Worm (Caenorhabditis elegans) whole organism, L2 larva: ENCODE results near the gene dcaf-1.
A peak's percentile ranks its signal among the peaks of the same experiment; 100 is the strongest.

ENCODE experiments used
- C34F6.9 ChIP-seq: fragments of 150-350 bp; optimal IDR thresholded peaks from 2 replicates; lab custom pipeline; 2014; ENCODE audit warnings: missing biosample characterization, missing genetic modification characterization
- F13H6.1 ChIP-seq: sonication (generic microtip); optimal IDR thresholded peaks from 2 replicates; lab custom pipeline; 2016; ENCODE audit warnings: missing genetic modification characterization, missing compliant biosample characterization
- R02D3.7 ChIP-seq: fragments of 150-350 bp; optimal IDR thresholded peaks from 2 replicates; lab custom pipeline; 2014; ENCODE audit warnings: missing biosample characterization, missing genetic modification characterization
- Y55F3AM.14 ChIP-seq: fragments of 200-800 bp; sonication (Bioruptor generic); optimal IDR thresholded peaks from 2 replicates; lab custom pipeline; 2018; ENCODE audit warnings: mild to moderate bottlenecking, missing genetic modification characterization, missing compliant biosample characterization
- ZK546.5 ChIP-seq: sonication (generic microtip); optimal IDR thresholded peaks from 2 replicates; lab custom pipeline; 2017; ENCODE audit warnings: missing biosample characterization, missing genetic modification characterization
- ama-1 ChIP-seq: fragments of 150-350 bp; optimal IDR thresholded peaks from 2 replicates; lab custom pipeline; 2018; ENCODE audit warnings: inconsistent platforms
- blmp-1 ChIP-seq: sonication (generic microtip); optimal IDR thresholded peaks from 2 replicates; lab custom pipeline; 2017; ENCODE audit warnings: missing genetic modification characterization, mild to moderate bottlenecking, missing compliant biosample characterization, antibody characterized with exemption, moderate library complexity; ENCODE audit not compliant: insufficient read depth
- ceh-16 ChIP-seq: fragments of 150-350 bp; optimal IDR thresholded peaks from 2 replicates; lab custom pipeline; 2014; ENCODE audit warnings: missing biosample characterization, missing genetic modification characterization
- ceh-82 ChIP-seq: fragments of 150-350 bp; optimal IDR thresholded peaks from 2 replicates; lab custom pipeline; 2014; ENCODE audit warnings: missing biosample characterization, missing genetic modification characterization
- crh-2 ChIP-seq: sonication (generic microtip); optimal IDR thresholded peaks from 2 replicates; lab custom pipeline; 2017; ENCODE audit warnings: missing biosample characterization, missing genetic modification characterization
- dmd-4 ChIP-seq: sonication (generic microtip); optimal IDR thresholded peaks from 2 replicates; lab custom pipeline; 2017; ENCODE audit warnings: missing biosample characterization, missing genetic modification characterization
- egl-27 ChIP-seq: sonication (generic microtip); optimal IDR thresholded peaks from 3 replicates; lab custom pipeline; 2017; ENCODE audit warnings: missing biosample characterization, missing genetic modification reagents, missing genetic modification characterization
- elt-3 ChIP-seq: sonication (generic microtip); optimal IDR thresholded peaks from 2 replicates; lab custom pipeline; 2017; ENCODE audit warnings: missing biosample characterization, missing genetic modification characterization
- fos-1 ChIP-seq: fragments of 150-350 bp; optimal IDR thresholded peaks from 2 replicates; lab custom pipeline; 2014; ENCODE audit warnings: missing biosample characterization, missing genetic modification characterization
- gmeb-1 ChIP-seq: fragments of 150-350 bp; optimal IDR thresholded peaks from 2 replicates; lab custom pipeline; 2014; ENCODE audit warnings: missing biosample characterization, missing genetic modification characterization
- lin-11 ChIP-seq: fragments of 150-350 bp; sonication (generic microtip); optimal IDR thresholded peaks from 2 replicates; lab custom pipeline; 2014; ENCODE audit warnings: missing biosample characterization, missing genetic modification characterization, inconsistent platforms, mixed read lengths
- lin-13 ChIP-seq: fragments of 150-350 bp; optimal IDR thresholded peaks from 2 replicates; lab custom pipeline; 2014; ENCODE audit warnings: missing biosample characterization, missing genetic modification reagents, missing genetic modification characterization
- lsy-2 ChIP-seq, 2 experiments: fragments of 150-350 bp in 1 of 2; sonication (generic microtip) in 1 of 2; optimal IDR thresholded peaks; 2 replicates each; lab custom pipeline; 2014 to 2017; ENCODE audit warnings: missing biosample characterization in 2 of 2, missing genetic modification characterization in 2 of 2
- mab-5 ChIP-seq: fragments of 150-350 bp; optimal IDR thresholded peaks from 2 replicates; lab custom pipeline; 2014; ENCODE audit warnings: missing biosample characterization, missing genetic modification characterization
- mdl-1 ChIP-seq, 2 experiments: fragments of 150-350 bp in 1 of 2; sonication (generic microtip) in 1 of 2; optimal IDR thresholded peaks; 2 replicates each; lab custom pipeline; 2017; ENCODE audit warnings: missing biosample characterization in 2 of 2, missing genetic modification characterization in 2 of 2
- nhr-10 ChIP-seq: sonication (generic microtip); optimal IDR thresholded peaks from 2 replicates; lab custom pipeline; 2017; ENCODE audit warnings: missing biosample characterization, missing genetic modification characterization
- nhr-11 ChIP-seq: fragments of 150-350 bp; optimal IDR thresholded peaks from 2 replicates; lab custom pipeline; 2014; ENCODE audit warnings: missing biosample characterization, missing genetic modification characterization
- nhr-12 ChIP-seq: fragments of 150-350 bp; optimal IDR thresholded peaks from 2 replicates; lab custom pipeline; 2014; ENCODE audit warnings: missing biosample characterization, missing genetic modification characterization
- nhr-129 ChIP-seq: fragments of 150-350 bp; optimal IDR thresholded peaks from 2 replicates; lab custom pipeline; 2014; ENCODE audit warnings: missing biosample characterization, missing genetic modification characterization
- nhr-237 ChIP-seq: fragments of 150-350 bp; optimal IDR thresholded peaks from 2 replicates; lab custom pipeline; 2014; ENCODE audit warnings: missing biosample characterization, missing genetic modification characterization
- nhr-25 ChIP-seq: fragments of 150-350 bp; sonication (generic microtip); optimal IDR thresholded peaks from 3 replicates; lab custom pipeline; 2014; ENCODE audit warnings: missing biosample characterization, missing genetic modification characterization
- nhr-77 ChIP-seq: fragments of 150-350 bp; optimal IDR thresholded peaks from 2 replicates; lab custom pipeline; 2014; ENCODE audit warnings: missing biosample characterization, missing genetic modification characterization
- sem-4 ChIP-seq: fragments of 150-350 bp; optimal IDR thresholded peaks from 2 replicates; lab custom pipeline; 2014; ENCODE audit warnings: missing biosample characterization, missing genetic modification reagents, missing genetic modification characterization
- skn-1 ChIP-seq: sonication (generic microtip); optimal IDR thresholded peaks from 2 replicates; lab custom pipeline; 2017; ENCODE audit warnings: missing biosample characterization, missing genetic modification characterization
- sma-3 ChIP-seq: sonication (generic microtip); optimal IDR thresholded peaks from 2 replicates; lab custom pipeline; 2016; ENCODE audit warnings: missing genetic modification reagents, missing genetic modification characterization, missing compliant biosample characterization
- sma-9 ChIP-seq, 2 experiments: fragments of 150-350 bp in 1 of 2; sonication (generic microtip) in 1 of 2; optimal IDR thresholded peaks; 2 replicates each; lab custom pipeline; 2014 to 2016; ENCODE audit warnings: missing genetic modification characterization in 2 of 2, mild to moderate bottlenecking in 1 of 2, missing biosample characterization in 1 of 2, missing compliant biosample characterization in 1 of 2, missing genetic modification reagents in 1 of 2, moderate library complexity in 1 of 2
- unc-55 ChIP-seq: fragments of 150-350 bp; sonication (generic microtip); optimal IDR thresholded peaks from 3 replicates; lab custom pipeline; 2014; ENCODE audit warnings: missing biosample characterization, missing genetic modification reagents, missing genetic modification characterization
- unc-62 ChIP-seq: fragments of 150-350 bp; optimal IDR thresholded peaks from 2 replicates; lab custom pipeline; 2014; ENCODE audit warnings: missing biosample characterization, missing genetic modification reagents, missing genetic modification characterization
- ztf-1 ChIP-seq: fragments of 200-800 bp; sonication (Bioruptor generic); conservative IDR thresholded peaks from 2 replicates; pipeline ENCODE4 v1.3.6; 2022; ENCODE audit warnings: missing genetic modification characterization, missing compliant biosample characterization

Gene dcaf-1

DNA sequence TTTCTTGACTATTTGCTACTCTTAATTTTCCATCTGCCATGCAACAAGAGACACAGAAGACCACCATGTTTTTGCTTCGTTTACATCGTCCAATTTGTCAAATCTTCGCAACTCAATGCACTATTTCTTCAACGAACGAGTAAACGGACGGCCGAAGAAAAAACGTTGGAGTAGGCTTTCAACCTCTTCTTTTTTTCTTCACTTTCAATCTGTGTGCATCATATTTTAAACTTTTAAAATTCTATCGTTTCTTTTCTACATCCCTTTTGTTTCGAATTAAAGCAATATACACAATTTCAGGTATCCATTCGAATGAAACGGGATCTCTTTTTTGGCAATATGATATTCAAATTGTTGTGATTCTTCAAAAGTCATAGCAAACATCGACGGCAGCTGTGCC, 48.8 kb downstream of the dcaf-1 start, which contains the start of gene acc-1:
acc-1 (plus strand) TSS at position 301 of the 400 bp plus-strand sequence.
- TF ChIP-seq mdl-1 (tag; optimal IDR thresholded peaks at IDR 0.05; lab: Kevin White, UChicago) (no peak), sem-4 (tag; lab: Kevin White, UChicago) (no peak), nhr-237 (tag; lab: Kevin White, UChicago) (no peak), ztf-1 (GFP tag; lab: Robert Waterston, UW) (no peak), C34F6.9 (no peak), lsy-2 (tag; optimal IDR thresholded peaks at IDR 0.05; lab: Kevin White, UChicago) (no peak), fos-1 (no peak), nhr-25 (tag; lab: Kevin White, UChicago) (no peak), crh-2 (no peak), ceh-82 (tag; lab: Kevin White, UChicago) (no peak), lin-11 (no peak), skn-1 (tag; lab: Kevin White, UChicago) (no peak), blmp-1 (tag; lab: Kevin White, UChicago) (no peak), unc-62 (GFP tag; lab: Kevin White, UChicago) (no peak), unc-55 (GFP tag; lab: Kevin White, UChicago) (no peak), nhr-129 (tag; lab: Kevin White, UChicago) (no peak), nhr-12 (tag; lab: Kevin White, UChicago) (no peak)

DNA sequence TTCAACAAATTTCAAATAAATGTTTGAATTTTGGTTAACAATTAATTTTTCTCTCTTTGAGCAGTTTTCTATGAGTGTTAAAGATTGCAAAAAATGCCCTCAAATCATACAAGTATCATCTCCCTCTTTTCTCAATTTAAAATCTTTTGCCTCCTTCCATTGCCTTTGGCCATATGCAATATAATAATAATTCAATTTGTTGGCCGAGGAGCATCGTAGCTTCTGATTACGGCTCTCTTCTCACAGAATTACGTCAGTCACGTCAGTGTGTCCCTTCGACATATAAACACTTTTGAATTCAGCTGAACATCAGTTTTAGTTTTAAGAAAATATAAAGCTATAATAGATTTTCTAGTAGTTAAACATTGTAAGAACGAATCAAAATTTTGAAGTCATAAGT, 51.0 kb downstream of the dcaf-1 start:
- TF ChIP-seq skn-1 (tag; lab: Kevin White, UChicago) (no peak), sem-4 (tag; lab: Kevin White, UChicago) (no peak), ama-1 (lab: Kevin White, UChicago) (no peak), dmd-4 (tag; lab: Kevin White, UChicago) (no peak), gmeb-1 (tag; lab: Kevin White, UChicago) (no peak), C34F6.9 (no peak), mab-5 (tag; lab: Kevin White, UChicago) (no peak)

DNA sequence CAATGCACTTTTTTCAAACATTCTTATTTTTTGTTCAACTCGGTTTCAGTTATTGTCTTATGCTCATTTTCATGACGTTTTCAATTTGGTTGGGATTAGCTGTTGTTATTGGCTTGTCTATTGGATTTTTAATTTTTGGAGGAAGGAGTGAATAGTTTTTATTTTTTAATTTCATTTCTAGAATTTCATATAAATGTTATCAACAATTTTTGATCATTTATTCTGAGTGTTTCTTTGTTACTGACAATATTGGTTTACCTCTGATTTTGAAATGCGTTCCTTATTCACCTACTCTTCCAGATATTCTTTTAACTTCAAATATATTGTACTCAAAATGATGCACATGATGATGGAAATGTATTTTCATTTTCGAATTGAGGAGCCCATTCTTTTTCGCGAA, 52.5 kb downstream of the dcaf-1 start, which contains the start of gene F58G6.7:
F58G6.7 (plus strand) TSS at position 301 of the 400 bp plus-strand sequence.
- TF ChIP-seq unc-62 (GFP tag; lab: Kevin White, UChicago), result no peak
- no peak for TF ChIP-seq nhr-11 (tag; lab: Kevin White, UChicago)
- no peak for TF ChIP-seq sma-9 (GFP tag; optimal IDR thresholded peaks at IDR 0.05; lab: Kevin White, UChicago)
- TF ChIP-seq sma-9 (tag; optimal IDR thresholded peaks at IDR 0.05; lab: Kevin White, UChicago), result no peak
- no peak for TF ChIP-seq F13H6.1 (tag; lab: Kevin White, UChicago)
- TF ChIP-seq ceh-16, result no peak
- no peak for TF ChIP-seq nhr-10 (tag; lab: Kevin White, UChicago)
- TF ChIP-seq egl-27 (tag; lab: Kevin White, UChicago), result no peak
- no peak for TF ChIP-seq gmeb-1 (tag; lab: Kevin White, UChicago)
- TF ChIP-seq lsy-2 (tag; optimal IDR thresholded peaks at IDR 0.05; lab: Kevin White, UChicago), result no peak
- TF ChIP-seq nhr-237 (tag; lab: Kevin White, UChicago), result no peak
- no peak for TF ChIP-seq unc-55 (GFP tag; lab: Kevin White, UChicago)
- TF ChIP-seq elt-3 (tag; lab: Kevin White, UChicago), result no peak

DNA sequence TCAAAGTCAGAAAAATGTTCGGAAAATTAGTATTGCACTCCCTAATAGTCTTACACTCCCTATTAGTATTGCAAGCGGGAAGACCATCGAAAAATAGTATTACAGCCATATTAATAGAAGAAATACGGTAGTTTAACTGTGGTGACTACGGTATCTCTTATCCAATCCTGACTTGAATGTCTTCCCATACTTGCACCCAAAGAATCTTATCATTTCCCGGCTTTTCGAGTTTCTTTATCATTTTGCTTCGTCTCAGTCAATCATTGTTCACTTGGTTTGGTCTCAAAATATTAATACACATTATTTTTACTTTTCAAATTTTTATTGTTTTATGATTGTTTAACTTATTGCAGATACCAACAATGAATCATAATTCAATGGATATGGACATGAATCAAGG, 53.3 kb downstream of the dcaf-1 start, which contains the start of gene F58G6.3:
F58G6.3 (plus strand) TSS at position 352 of the 400 bp plus-strand sequence.
- TF ChIP-seq ceh-16, result no peak
- TF ChIP-seq lsy-2 (tag; optimal IDR thresholded peaks at IDR 0.05; lab: Kevin White, UChicago), result peak in 1 of 2 experiments; percentile 5

DNA sequence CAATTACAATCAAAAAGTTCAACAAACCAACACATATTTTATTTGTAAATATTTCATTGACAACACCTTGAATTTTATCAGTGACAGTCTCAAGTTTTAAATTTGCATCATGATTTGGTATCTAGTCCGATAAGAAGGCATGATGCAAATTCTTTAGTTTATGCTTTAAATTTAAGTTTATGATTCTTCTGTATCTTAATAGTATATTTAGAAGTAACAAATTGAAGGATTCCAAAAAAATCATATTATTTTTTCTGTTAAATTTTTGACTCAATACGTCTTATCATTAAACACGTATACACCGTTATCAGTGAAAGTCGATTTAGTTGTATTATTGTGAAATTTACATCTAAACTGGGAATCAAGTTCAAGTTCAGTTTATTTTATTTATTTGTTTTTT, 55.3 kb downstream of the dcaf-1 start, which contains the start of gene chca-1:
chca-1 (plus strand) TSS at position 161 of the 400 bp plus-strand sequence.
- TF ChIP-seq gmeb-1 (tag; lab: Kevin White, UChicago) (no peak), lsy-2 (tag; optimal IDR thresholded peaks at IDR 0.05; lab: Kevin White, UChicago) (peak in 1 of 2 experiments; percentile 53), nhr-129 (tag; lab: Kevin White, UChicago) (peak; percentile 75), crh-2 (peak; percentile 79), Y55F3AM.14 (no peak), sem-4 (tag; lab: Kevin White, UChicago) (no peak), lin-13 (no peak), nhr-77 (tag; lab: Kevin White, UChicago) (no peak), ZK546.5 (no peak), fos-1 (peak; percentile 93), R02D3.7 (tag; lab: Kevin White, UChicago) (no peak), sma-3 (no peak), sma-9 (GFP tag; optimal IDR thresholded peaks at IDR 0.05; lab: Kevin White, UChicago) (peak; percentile 34), sma-9 (tag; optimal IDR thresholded peaks at IDR 0.05; lab: Kevin White, UChicago) (no peak)
